Worm (Caenorhabditis elegans): ENCODE measurements around the gene F15E6.6.
A peak's percentile ranks its signal among the peaks of the same experiment; 100 is the strongest.

Gene F15E6.6

ce11 chrIV:4264649-4265048, 19.3 kb downstream of the F15E6.6 start:
- TF ChIP-seq elt-3 (tag; optimal IDR thresholded peaks at IDR 0.05) (no peak), snpc-4 (tag; optimal IDR thresholded peaks at IDR 0.05) (no peak), lin-11 (tag; optimal IDR thresholded peaks at IDR 0.05) (no peak), ztf-11 (tag; optimal IDR thresholded peaks at IDR 0.05) (no peak), nhr-23 (tag; optimal IDR thresholded peaks at IDR 0.05) (no peak), nhr-11 (tag; optimal IDR thresholded peaks at IDR 0.05) (no peak), C34F6.9 (tag; optimal IDR thresholded peaks at IDR 0.05) (no peak), mab-5 (tag; optimal IDR thresholded peaks at IDR 0.05) (no peak), F13H6.1 (tag; optimal IDR thresholded peaks at IDR 0.05) (no peak), sma-9 (GFP tag; optimal IDR thresholded peaks at IDR 0.05) (no peak), sma-9 (tag; optimal IDR thresholded peaks at IDR 0.05) (no peak), dmd-4 (tag; optimal IDR thresholded peaks at IDR 0.05) (no peak), lin-13 (GFP tag; optimal IDR thresholded peaks at IDR 0.05) (no peak)

- no peak for TF ChIP-seq dmd-4 (tag; optimal IDR thresholded peaks at IDR 0.05)
- no peak for TF ChIP-seq ztf-4 (tag; optimal IDR thresholded peaks at IDR 0.05)
- TF ChIP-seq zag-1 (tag; optimal IDR thresholded peaks at IDR 0.05): no peak
- TF ChIP-seq nhr-21 (tag; optimal IDR thresholded peaks at IDR 0.05): no peak
- no peak for TF ChIP-seq fos-1 (tag; optimal IDR thresholded peaks at IDR 0.05)
- TF ChIP-seq R02D3.7 (tag; optimal IDR thresholded peaks at IDR 0.05): no peak
- TF ChIP-seq alr-1 (tag; optimal IDR thresholded peaks at IDR 0.05): no peak
- TF ChIP-seq ztf-1 (GFP tag; conservative IDR thresholded peaks at IDR 0.05): no peak
- no peak for TF ChIP-seq nhr-10 (tag; optimal IDR thresholded peaks at IDR 0.05)
- no peak for TF ChIP-seq nhr-129 (tag; optimal IDR thresholded peaks at IDR 0.05)
- TF ChIP-seq sem-4 (tag; optimal IDR thresholded peaks at IDR 0.05): no peak
Observed at ce11 chrIV:4262993-4263392, 20.9 kb downstream of the F15E6.6 start, which contains the start of gene col-33. col-33 (plus strand) TSS chrIV:4263293.

DNA sequence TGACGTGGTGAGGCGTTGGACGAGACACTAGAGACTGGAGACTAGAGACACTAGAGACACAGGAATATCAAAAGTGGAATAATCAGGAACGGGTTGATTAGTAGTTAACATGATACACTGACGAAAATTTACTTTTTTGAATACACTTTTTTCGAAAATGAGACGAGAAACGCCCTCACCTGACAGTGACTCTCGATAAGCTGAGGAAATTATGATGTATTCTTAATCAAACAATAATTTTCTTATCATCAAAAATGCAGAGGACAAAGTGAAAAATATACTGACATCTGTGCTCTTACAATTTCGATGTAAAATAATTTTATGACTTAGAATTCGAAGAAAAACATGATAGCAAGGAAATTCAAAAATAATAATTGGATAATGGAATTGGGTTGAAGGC, 24.5 kb downstream of the F15E6.6 start:
- TF ChIP-seq mdl-1 (tag; optimal IDR thresholded peaks at IDR 0.05) (no peak), fos-1 (tag; optimal IDR thresholded peaks at IDR 0.05) (peak; percentile 78)

ce11 chrIV:4254989-4255582, 28.8 kb downstream of the F15E6.6 start:
- no peak for TF ChIP-seq nhr-77 (tag; optimal IDR thresholded peaks at IDR 0.05)
- TF ChIP-seq snpc-4 (tag; optimal IDR thresholded peaks at IDR 0.05): no peak
- TF ChIP-seq lin-13 (GFP tag; optimal IDR thresholded peaks at IDR 0.05): no peak
- no peak for TF ChIP-seq R02D3.7 (tag; optimal IDR thresholded peaks at IDR 0.05)
- no peak for TF ChIP-seq dmd-4 (tag; optimal IDR thresholded peaks at IDR 0.05)
- no peak for TF ChIP-seq sem-4 (tag; optimal IDR thresholded peaks at IDR 0.05)
- no peak for TF ChIP-seq lsy-2 (tag; optimal IDR thresholded peaks at IDR 0.05)
- TF ChIP-seq elt-1 (tag; optimal IDR thresholded peaks at IDR 0.05): no peak
- TF ChIP-seq nhr-129 (tag; optimal IDR thresholded peaks at IDR 0.05): no peak
- no peak for TF ChIP-seq unc-39 (tag; optimal IDR thresholded peaks at IDR 0.05)
- no peak for TF ChIP-seq sma-3 (GFP tag; optimal IDR thresholded peaks at IDR 0.05)
- TF ChIP-seq aly-2 (tag; optimal IDR thresholded peaks at IDR 0.05): no peak
- no peak for TF ChIP-seq elt-3 (tag; optimal IDR thresholded peaks at IDR 0.05)
- no peak for TF ChIP-seq ztf-11 (tag; optimal IDR thresholded peaks at IDR 0.05)
- TF ChIP-seq Y55F3AM.14 (GFP tag; optimal IDR thresholded peaks at IDR 0.05): no peak
- no peak for TF ChIP-seq C34F6.9 (tag; optimal IDR thresholded peaks at IDR 0.05)
- no peak for TF ChIP-seq sma-9 (GFP tag; optimal IDR thresholded peaks at IDR 0.05)
- TF ChIP-seq sma-9 (tag; optimal IDR thresholded peaks at IDR 0.05): no peak

- no peak for TF ChIP-seq lin-13 (GFP tag; optimal IDR thresholded peaks at IDR 0.05)
- TF ChIP-seq F13H6.1 (tag; optimal IDR thresholded peaks at IDR 0.05): no peak
- TF ChIP-seq ztf-1 (GFP tag; conservative IDR thresholded peaks at IDR 0.05): no peak
- no peak for TF ChIP-seq R02D3.7 (tag; optimal IDR thresholded peaks at IDR 0.05)
- no peak for TF ChIP-seq lin-11 (tag; optimal IDR thresholded peaks at IDR 0.05)
- no peak for TF ChIP-seq ztf-11 (tag; optimal IDR thresholded peaks at IDR 0.05)
- TF ChIP-seq fos-1 (tag; optimal IDR thresholded peaks at IDR 0.05): no peak
- no peak for TF ChIP-seq sma-3 (GFP tag; optimal IDR thresholded peaks at IDR 0.05)
- no peak for TF ChIP-seq ZK546.5 (tag; optimal IDR thresholded peaks at IDR 0.05)
- no peak for TF ChIP-seq unc-55 (GFP tag; optimal IDR thresholded peaks at IDR 0.05)
- no peak for TF ChIP-seq sma-9 (GFP tag; optimal IDR thresholded peaks at IDR 0.05)
- no peak for TF ChIP-seq sma-9 (tag; optimal IDR thresholded peaks at IDR 0.05)
- TF ChIP-seq nhr-25 (tag; optimal IDR thresholded peaks at IDR 0.05): no peak
- TF ChIP-seq dmd-4 (tag; optimal IDR thresholded peaks at IDR 0.05): no peak
Observed at ce11 chrIV:4247770-4248169, 36.1 kb downstream of the F15E6.6 start, which contains the start of gene ama-1. ama-1 (plus strand) TSS chrIV:4248070.

Measured in whole organism, L2 larva.